Fruit fly (Drosophila melanogaster): ENCODE data around the gene Chc.

The Chc gene

dm6 chrX:15835393-15835792 is at the start of gene Chc (continued):
- TF ChIP-seq CG6813 (GFP tag; optimal IDR thresholded peaks at IDR 0.05) (no peak), sob (GFP tag; IDR thresholded peaks at IDR 0.05) (peak; percentile 10; the same call in 1 of the 2 replicates), CG13624 (GFP tag; optimal IDR thresholded peaks at IDR 0.05) (no peak), ac (GFP tag; optimal IDR thresholded peaks at IDR 0.05) (no peak), gem (tag; optimal IDR thresholded peaks at IDR 0.05) (no peak), pita (GFP tag; optimal IDR thresholded peaks at IDR 0.05) (no peak), CG13296 (GFP tag; optimal IDR thresholded peaks at IDR 0.05) (no peak), ash1 (GFP tag; optimal IDR thresholded peaks at IDR 0.05) (no peak), Dip2 (GFP tag; IDR thresholded peaks at IDR 0.05) (no peak), Neu2 (GFP tag; optimal IDR thresholded peaks at IDR 0.05; ENCODE audit: borderline replicate concordance) (no peak), CG4730 (GFP tag; IDR thresholded peaks at IDR 0.05) (no peak), CG7963 (GFP tag; IDR thresholded peaks at IDR 0.05; ENCODE audit: partially characterized antibody) (peak; percentile 97), mirr (GFP tag; optimal IDR thresholded peaks at IDR 0.05) (no peak), CG6791 (GFP tag; IDR thresholded peaks at IDR 0.05; ENCODE audit: partially characterized antibody) (peak; percentile 98), CG10979 (tag; optimal IDR thresholded peaks at IDR 0.05) (no peak), CG15601 (tag; optimal IDR thresholded peaks at IDR 0.05) (no peak), cad (GFP tag; optimal IDR thresholded peaks at IDR 0.05) (no peak), CG11696 (GFP tag; IDR thresholded peaks at IDR 0.05) (no peak), maf-S (GFP tag; optimal IDR thresholded peaks at IDR 0.05) (no peak), CG17361 (GFP tag; IDR thresholded peaks at IDR 0.05) (no peak), CG15479 (GFP tag; optimal IDR thresholded peaks at IDR 0.05) (peak; percentile 44), CG17829 (tag; optimal IDR thresholded peaks at IDR 0.05) (no peak), CG6683 (GFP tag; optimal IDR thresholded peaks at IDR 0.05) (no peak), Nf-YA (GFP tag; IDR thresholded peaks at IDR 0.05) (no peak), CG12942 (GFP tag; optimal IDR thresholded peaks at IDR 0.05) (no peak), Sry-β (GFP tag; optimal IDR thresholded peaks at IDR 0.05) (no peak), sima (GFP tag; optimal IDR thresholded peaks at IDR 0.05) (no peak), Dll (GFP tag; IDR thresholded peaks at IDR 0.05; ENCODE audit: partially characterized antibody) (peak; percentile 94), trh (GFP tag; optimal IDR thresholded peaks at IDR 0.05) (no peak), pb (GFP tag; optimal IDR thresholded peaks at IDR 0.05) (no peak), Fer3 (tag; optimal IDR thresholded peaks at IDR 0.05) (no peak), CG13775 (GFP tag; optimal IDR thresholded peaks at IDR 0.05) (no peak), Hey (tag; optimal IDR thresholded peaks at IDR 0.05) (no peak), ab (GFP tag; optimal IDR thresholded peaks at IDR 0.05) (no peak), Hr3 (GFP tag; optimal IDR thresholded peaks at IDR 0.05) (no peak), gcm (GFP tag; optimal IDR thresholded peaks at IDR 0.05) (no peak), Dad (GFP tag; optimal IDR thresholded peaks at IDR 0.05) (no peak), CG2875 (GFP tag; optimal IDR thresholded peaks at IDR 0.05) (no peak), bcd (GFP tag; optimal IDR thresholded peaks at IDR 0.05) (no peak), Opbp (GFP tag; IDR thresholded peaks at IDR 0.05; ENCODE audit: partially characterized antibody) (peak; percentile 98), Max (GFP tag; optimal IDR thresholded peaks at IDR 0.05) (peak; percentile 13), CG2712 (tag; optimal IDR thresholded peaks at IDR 0.05) (peak; percentile 4), Dref (GFP tag; IDR thresholded peaks at IDR 0.05) (peak; percentile 91), Ets97D (GFP tag; optimal IDR thresholded peaks at IDR 0.05) (peak; percentile 30), phol (tag; optimal IDR thresholded peaks at IDR 0.05) (no peak), CG9727 (GFP tag; optimal IDR thresholded peaks at IDR 0.05) (no peak), Hmx (GFP tag; optimal IDR thresholded peaks at IDR 0.05) (no peak), sna (GFP tag; IDR thresholded peaks at IDR 0.05; ENCODE audit: partially characterized antibody) (peak; percentile 92), rib (GFP tag; IDR thresholded peaks at IDR 0.05) (no peak), Vsx1 (GFP tag; optimal IDR thresholded peaks at IDR 0.05) (no peak), TFAM (GFP tag; optimal IDR thresholded peaks at IDR 0.05) (no peak)

All from whole organism, embryonic.